Worm (Caenorhabditis elegans) whole organism, late embryonic: ENCODE measurements around the gene fbxb-116.

Experiments used
- C08G9.2 ChIP-seq: sonication (generic microtip); optimal IDR thresholded peaks from 2 replicates; lab custom pipeline; 2016; ENCODE audit warnings: mild to moderate bottlenecking, missing genetic modification characterization, moderate library complexity, missing compliant biosample characterization
- C38D4.7 ChIP-seq: fragments of 200-800 bp; sonication (Bioruptor generic); optimal IDR thresholded peaks from 2 replicates; lab custom pipeline; 2018; ENCODE audit warnings: mild to moderate bottlenecking, missing genetic modification characterization, moderate library complexity, missing compliant biosample characterization
- K09A11.1 ChIP-seq: sonication (generic microtip); optimal IDR thresholded peaks from 2 replicates; lab custom pipeline; 2017; ENCODE audit warnings: antibody characterized with exemption, mild to moderate bottlenecking, missing genetic modification characterization, missing compliant biosample characterization; ENCODE audit not compliant: insufficient read depth
- ceh-14 ChIP-seq: sonication (generic microtip); optimal IDR thresholded peaks from 2 replicates; lab custom pipeline; 2016; ENCODE audit warnings: missing genotype, missing genetic modification characterization, missing compliant biosample characterization
- ceh-18 ChIP-seq: sonication (generic microtip); optimal IDR thresholded peaks from 2 replicates; lab custom pipeline; 2016; ENCODE audit warnings: missing genetic modification characterization, missing compliant biosample characterization
- ceh-2 ChIP-seq: sonication (generic microtip); optimal IDR thresholded peaks from 2 replicates; lab custom pipeline; 2016; ENCODE audit warnings: missing genotype, missing genetic modification characterization, missing compliant biosample characterization
- ceh-22 ChIP-seq: sonication (generic microtip); optimal IDR thresholded peaks from 2 replicates; lab custom pipeline; 2017; ENCODE audit warnings: missing biosample characterization, missing genetic modification characterization
- ceh-24 ChIP-seq: sonication (generic microtip); optimal IDR thresholded peaks from 2 replicates; lab custom pipeline; 2016; ENCODE audit warnings: mild to moderate bottlenecking, missing genetic modification characterization, missing compliant biosample characterization
- ceh-30 ChIP-seq: fragments of 150-350 bp; optimal IDR thresholded peaks from 2 replicates; lab custom pipeline; 2014; ENCODE audit warnings: missing biosample characterization, missing genetic modification characterization
- ceh-34 ChIP-seq: sonication (generic microtip); optimal IDR thresholded peaks from 2 replicates; lab custom pipeline; 2016; ENCODE audit warnings: mild to moderate bottlenecking, missing genetic modification characterization, missing compliant biosample characterization
- ceh-45 ChIP-seq: fragments of 200-800 bp; sonication (Bioruptor generic); IDR thresholded peaks from 2 replicates; pipeline ENCODE4 v1.3.6; 2022; ENCODE audit warnings: missing genetic modification reagents, missing genetic modification characterization, missing compliant biosample characterization
- che-1 ChIP-seq: sonication (generic microtip); optimal IDR thresholded peaks from 2 replicates; lab custom pipeline; 2016; ENCODE audit warnings: mild to moderate bottlenecking, missing genetic modification characterization, missing compliant biosample characterization
- dve-1 ChIP-seq: sonication (generic microtip); optimal IDR thresholded peaks from 2 replicates; lab custom pipeline; 2017; ENCODE audit warnings: antibody characterized with exemption, mild to moderate bottlenecking, missing genetic modification characterization, missing compliant biosample characterization
- elt-4 ChIP-seq: sonication (generic microtip); optimal IDR thresholded peaks from 2 replicates; lab custom pipeline; 2016; ENCODE audit warnings: missing genetic modification characterization, missing compliant biosample characterization
- ets-4 ChIP-seq: sonication (generic microtip); optimal IDR thresholded peaks from 2 replicates; lab custom pipeline; 2016; ENCODE audit warnings: missing genetic modification characterization, missing compliant biosample characterization
- eyg-1 ChIP-seq: sonication (generic microtip); optimal IDR thresholded peaks from 2 replicates; lab custom pipeline; 2016; ENCODE audit warnings: missing genotype, missing genetic modification characterization, missing compliant biosample characterization
- fkh-10 ChIP-seq: fragments of 150-350 bp; optimal IDR thresholded peaks from 2 replicates; lab custom pipeline; 2014; ENCODE audit warnings: missing biosample characterization, missing genetic modification reagents, missing genetic modification characterization
- fkh-6 ChIP-seq: sonication (generic microtip); optimal IDR thresholded peaks from 2 replicates; lab custom pipeline; 2016; ENCODE audit warnings: missing genetic modification characterization, missing compliant biosample characterization
- hlh-13 ChIP-seq: fragments of 200-800 bp; sonication (Bioruptor generic); optimal IDR thresholded peaks from 2 replicates; lab custom pipeline; 2018; ENCODE audit warnings: mild to moderate bottlenecking, missing genetic modification characterization, missing compliant biosample characterization
- hlh-15 ChIP-seq: sonication (generic microtip); optimal IDR thresholded peaks from 2 replicates; lab custom pipeline; 2016; ENCODE audit warnings: missing genetic modification characterization, missing compliant biosample characterization
- hlh-8 ChIP-seq: sonication (generic microtip); optimal IDR thresholded peaks from 2 replicates; lab custom pipeline; 2016; ENCODE audit warnings: missing genotype, missing genetic modification characterization, missing compliant biosample characterization
- lim-6 ChIP-seq: sonication (generic microtip); optimal IDR thresholded peaks from 2 replicates; lab custom pipeline; 2016; ENCODE audit warnings: missing genetic modification characterization, missing compliant biosample characterization
- lin-11 ChIP-seq: fragments of 200-800 bp; sonication (Bioruptor generic); optimal IDR thresholded peaks from 2 replicates; lab custom pipeline; 2018; ENCODE audit warnings: mild to moderate bottlenecking, missing genetic modification characterization, missing compliant biosample characterization
- madf-2 ChIP-seq: sonication (generic microtip); optimal IDR thresholded peaks from 2 replicates; lab custom pipeline; 2017; ENCODE audit warnings: missing genetic modification characterization, missing compliant biosample characterization
- mec-3 ChIP-seq: sonication (generic microtip); optimal IDR thresholded peaks from 2 replicates; lab custom pipeline; 2016; ENCODE audit warnings: borderline replicate concordance, missing genetic modification characterization, missing compliant biosample characterization
- nfya-1 ChIP-seq: sonication (generic microtip); optimal IDR thresholded peaks from 2 replicates; lab custom pipeline; 2017; ENCODE audit warnings: missing genetic modification characterization, mild to moderate bottlenecking, missing compliant biosample characterization, antibody characterized with exemption, moderate library complexity
- nhr-11 ChIP-seq: fragments of 150-350 bp; optimal IDR thresholded peaks from 2 replicates; lab custom pipeline; 2014; ENCODE audit warnings: missing biosample characterization, missing genetic modification characterization
- nhr-232 ChIP-seq: sonication (generic microtip); optimal IDR thresholded peaks from 2 replicates; lab custom pipeline; 2016; ENCODE audit warnings: missing genetic modification characterization, missing compliant biosample characterization
- odd-2 ChIP-seq: sonication (generic microtip); optimal IDR thresholded peaks from 2 replicates; lab custom pipeline; 2017; ENCODE audit warnings: antibody characterized with exemption, mild to moderate bottlenecking, missing genetic modification characterization, missing compliant biosample characterization
- pha-2 ChIP-seq: sonication (generic microtip); optimal IDR thresholded peaks from 2 replicates; lab custom pipeline; 2017; ENCODE audit warnings: mild to moderate bottlenecking, missing genetic modification characterization, missing compliant biosample characterization
- ref-2 ChIP-seq: sonication (generic microtip); optimal IDR thresholded peaks from 2 replicates; lab custom pipeline; 2016; ENCODE audit warnings: missing genetic modification characterization, missing compliant biosample characterization
- rnt-1 ChIP-seq: sonication (generic microtip); optimal IDR thresholded peaks from 2 replicates; lab custom pipeline; 2016; ENCODE audit warnings: missing genetic modification characterization, missing compliant biosample characterization
- sdc-2 ChIP-seq: sonication (generic microtip); optimal IDR thresholded peaks from 2 replicates; lab custom pipeline; 2016; ENCODE audit warnings: missing genotype, missing genetic modification characterization, missing compliant biosample characterization
- sox-4 ChIP-seq: sonication (generic microtip); optimal IDR thresholded peaks from 2 replicates; lab custom pipeline; 2017; ENCODE audit warnings: mild to moderate bottlenecking, missing genetic modification characterization, inconsistent platforms, missing compliant biosample characterization
- tbx-7 ChIP-seq: sonication (generic microtip); optimal IDR thresholded peaks from 2 replicates; lab custom pipeline; 2016; ENCODE audit warnings: missing genotype, missing genetic modification characterization, missing compliant biosample characterization
- ttx-3 ChIP-seq: sonication (generic microtip); optimal IDR thresholded peaks from 2 replicates; lab custom pipeline; 2016; ENCODE audit warnings: missing genetic modification reagents, missing genetic modification characterization, missing compliant biosample characterization
- unc-86 ChIP-seq: sonication (generic microtip); optimal IDR thresholded peaks from 2 replicates; lab custom pipeline; 2016; ENCODE audit warnings: missing genetic modification characterization, missing compliant biosample characterization
- zip-5 ChIP-seq: sonication (generic microtip); optimal IDR thresholded peaks from 2 replicates; lab custom pipeline; 2016; ENCODE audit warnings: missing genetic modification characterization, missing compliant biosample characterization
- ztf-16 ChIP-seq: sonication (generic microtip); optimal IDR thresholded peaks from 2 replicates; lab custom pipeline; 2017; ENCODE audit warnings: missing genetic modification characterization, missing compliant biosample characterization

The fbxb-116 gene

ce11 chrV:19250983-19251382, 17.4 kb downstream of the fbxb-116 start, which contains the start of gene str-81:
TSS of gene str-81 (minus strand) at chrV:19251083.
- no peak for TF ChIP-seq ceh-2 (tag; lab: Kevin White, UChicago)
- TF ChIP-seq ceh-14 = no peak
- TF ChIP-seq sox-4 (tag; lab: Kevin White, UChicago) = no peak
- no peak for TF ChIP-seq ceh-24 (tag; lab: Kevin White, UChicago)
- no peak for TF ChIP-seq ref-2
- TF ChIP-seq sdc-2 = no peak

DNA sequence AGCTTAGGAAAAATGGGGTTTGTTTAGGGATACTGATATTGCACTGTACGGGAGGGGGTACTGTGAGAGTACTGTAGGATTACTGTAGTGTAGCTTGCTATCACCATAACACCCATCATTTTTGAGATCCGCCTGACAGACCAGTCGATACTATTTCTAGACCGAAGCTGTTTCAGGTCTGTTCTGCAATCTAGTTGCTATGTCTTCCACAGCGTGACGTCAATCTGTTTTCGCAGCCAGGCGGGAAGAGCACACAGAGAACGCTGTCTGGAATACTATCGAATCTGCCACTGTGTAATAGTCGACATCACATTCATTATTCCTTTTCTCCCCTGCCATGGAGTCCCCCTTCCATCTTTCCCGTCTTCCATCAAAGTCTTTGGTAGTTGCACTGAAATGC, 18.3 kb downstream of the fbxb-116 start, which contains the start of gene F21D9.11:
TSS of gene F21D9.11 (plus strand) at position 301 of the 400 bp plus-strand sequence.
- TF ChIP-seq unc-86 (tag; lab: Kevin White, UChicago) (no peak), K09A11.1 (tag; lab: Kevin White, UChicago) (no peak), zip-5 (no peak), dve-1 (no peak), ceh-18 (tag; lab: Kevin White, UChicago) (no peak), hlh-13 (no peak), ttx-3 (tag; lab: Kevin White, UChicago) (no peak), C38D4.7 (GFP tag; lab: Kevin White, UChicago) (no peak), ztf-16 (tag; lab: Kevin White, UChicago) (no peak), nhr-11 (tag; lab: Kevin White, UChicago) (no peak), hlh-8 (no peak), ceh-30 (tag; lab: Kevin White, UChicago) (no peak), tbx-7 (tag; lab: Kevin White, UChicago) (no peak)

- TF ChIP-seq eyg-1 (tag; lab: Kevin White, UChicago) = no peak
- TF ChIP-seq ceh-18 (tag; lab: Kevin White, UChicago) = no peak
- no peak for TF ChIP-seq rnt-1
- no peak for TF ChIP-seq fkh-10 (GFP tag; lab: Kevin White, UChicago)
- no peak for TF ChIP-seq ceh-45 (GFP tag; lab: Robert Waterston, UW)
- no peak for TF ChIP-seq odd-2 (tag; lab: Kevin White, UChicago)
- no peak for TF ChIP-seq nhr-232
- no peak for TF ChIP-seq zip-5
- no peak for TF ChIP-seq ets-4 (tag; lab: Kevin White, UChicago)
- TF ChIP-seq K09A11.1 (tag; lab: Kevin White, UChicago) = no peak
- no peak for TF ChIP-seq hlh-15
- TF ChIP-seq mec-3 = no peak
- no peak for TF ChIP-seq lin-11 (tag; lab: Kevin White, UChicago)
- TF ChIP-seq nfya-1 (tag; lab: Kevin White, UChicago) = no peak
- TF ChIP-seq elt-4 (tag; lab: Kevin White, UChicago) = no peak
- TF ChIP-seq ceh-2 (tag; lab: Kevin White, UChicago) = no peak
Measured at ce11 chrV:19253520-19253919, 20.0 kb downstream of the fbxb-116 start, which contains the start of gene F21D9.4. TSS of gene F21D9.4 (plus strand) at chrV:19253820.

DNA sequence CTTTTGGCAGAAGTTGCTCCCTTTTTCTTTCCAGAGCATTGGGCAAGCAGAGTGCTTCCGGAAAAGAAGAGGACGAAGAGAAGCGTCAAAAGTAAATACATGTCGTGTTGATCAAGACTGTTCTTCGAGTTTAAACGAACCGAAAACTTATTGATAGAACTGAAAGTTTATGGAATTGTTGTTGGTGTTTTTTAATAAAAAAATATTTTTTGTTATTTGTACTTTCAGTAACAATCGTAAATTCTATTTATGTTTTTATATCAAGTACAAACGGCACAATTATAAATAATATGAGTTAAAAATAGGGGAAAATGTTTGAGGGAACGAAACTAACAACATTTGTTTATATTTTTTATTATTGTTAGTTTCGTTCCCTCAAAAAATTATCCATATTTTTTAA, 24.1 kb downstream of the fbxb-116 start, which contains the start of gene F21D9.3:
TSS of gene F21D9.3 (minus strand) at position 101 of the 400 bp plus-strand sequence.
- TF ChIP-seq K09A11.1 (tag; lab: Kevin White, UChicago) = no peak
- TF ChIP-seq ttx-3 (tag; lab: Kevin White, UChicago) = no peak
- no peak for TF ChIP-seq ceh-30 (tag; lab: Kevin White, UChicago)
- TF ChIP-seq lim-6 = no peak
- no peak for TF ChIP-seq hlh-15
- no peak for TF ChIP-seq fkh-10 (GFP tag; lab: Kevin White, UChicago)
- TF ChIP-seq ceh-22 (tag; lab: Kevin White, UChicago) = no peak
- no peak for TF ChIP-seq ceh-34 (tag; lab: Kevin White, UChicago)
- TF ChIP-seq madf-2 = no peak
- TF ChIP-seq pha-2 = no peak
- TF ChIP-seq C08G9.2 (tag; lab: Kevin White, UChicago) = no peak
- no peak for TF ChIP-seq odd-2 (tag; lab: Kevin White, UChicago)
- TF ChIP-seq fkh-6 (tag; lab: Kevin White, UChicago) = no peak
- no peak for TF ChIP-seq che-1 (tag; lab: Kevin White, UChicago)
- TF ChIP-seq, all 69 proteins: peak for 0
